Fruit fly (Drosophila melanogaster): ENCODE measurements around the gene bcn92.
A peak's percentile ranks its signal among the peaks of the same experiment; 100 is the strongest.

bcn92 gene

DNA sequence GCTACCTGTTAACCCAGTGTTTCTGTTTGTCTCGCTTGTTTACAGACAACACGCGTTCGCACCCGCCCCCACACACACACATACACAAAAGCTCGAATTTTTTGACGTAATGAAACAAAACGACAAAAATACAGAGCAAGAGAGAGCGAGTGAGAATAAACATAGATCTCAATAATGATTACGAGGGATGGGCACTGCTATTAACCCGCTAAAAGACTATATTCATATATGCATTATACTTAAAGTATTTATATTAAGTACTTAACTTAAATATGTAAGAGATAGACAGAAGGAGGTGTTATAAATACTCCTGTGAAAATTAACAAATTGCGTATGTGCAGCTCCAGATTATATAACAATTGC, 7.6 kb downstream of the bcn92 start (continued):
- TF ChIP-seq CG2202 (tag; optimal IDR thresholded peaks at IDR 0.05) (peak; percentile 4), CG10321 (GFP tag; IDR thresholded peaks at IDR 0.05) (no peak), trh (GFP tag; optimal IDR thresholded peaks at IDR 0.05) (no peak), CG1602 (GFP tag; optimal IDR thresholded peaks at IDR 0.05) (no peak), org-1 (GFP tag; optimal IDR thresholded peaks at IDR 0.05) (peak; percentile 21), hbn (GFP tag; IDR thresholded peaks at IDR 0.05; ENCODE audit: partially characterized antibody) (no peak), Dp (GFP tag; optimal IDR thresholded peaks at IDR 0.05) (no peak), prd (optimal IDR thresholded peaks at IDR 0.05) (no peak), prd (GFP tag; IDR thresholded peaks at IDR 0.05) (peak; percentile 35; the same call in 2 of the 3 replicates), tin (GFP tag; optimal IDR thresholded peaks at IDR 0.05) (no peak), C15 (GFP tag; IDR thresholded peaks at IDR 0.05) (no peak), slou (GFP tag; optimal IDR thresholded peaks at IDR 0.05) (no peak), CG4328 (GFP tag; optimal IDR thresholded peaks at IDR 0.05) (peak; percentile 2), Xrp1 (GFP tag; IDR thresholded peaks at IDR 0.05) (peak; percentile 39; the same call in 1 of the 2 replicates), Sin3A (optimal IDR thresholded peaks at IDR 0.05) (no peak), CG6272 (GFP tag; IDR thresholded peaks at IDR 0.05) (no peak), mirr (GFP tag; optimal IDR thresholded peaks at IDR 0.05) (peak; percentile 97), phol (tag; optimal IDR thresholded peaks at IDR 0.05) (peak; percentile 27), ato (GFP tag; IDR thresholded peaks at IDR 0.05; ENCODE audit: partially characterized antibody) (no peak), Drgx (GFP tag; IDR thresholded peaks at IDR 0.05) (peak; percentile 51; the same call in 1 of the 2 replicates), Deaf1 (tag; optimal IDR thresholded peaks at IDR 0.05) (no peak), CG13296 (GFP tag; optimal IDR thresholded peaks at IDR 0.05) (peak; percentile 32), CrebB (tag; optimal IDR thresholded peaks at IDR 0.05) (peak; percentile 55), CG6654 (GFP tag; optimal IDR thresholded peaks at IDR 0.05) (no peak), CG9215 (GFP tag; IDR thresholded peaks at IDR 0.05) (peak; percentile 23; the same call in 1 of the 2 replicates), CG10147 (GFP tag; optimal IDR thresholded peaks at IDR 0.05) (peak; percentile 34), sd (tag; optimal IDR thresholded peaks at IDR 0.05) (peak; percentile 46), nerfin-2 (GFP tag; IDR thresholded peaks at IDR 0.05; ENCODE audit: partially characterized antibody) (no peak), CG9876 (GFP tag; optimal IDR thresholded peaks at IDR 0.05) (no peak), gce (GFP tag; IDR thresholded peaks at IDR 0.05) (peak; percentile 8; the same call in 1 of the 3 replicates), CG10267 (tag; optimal IDR thresholded peaks at IDR 0.05) (peak; percentile 24), Tbp (GFP tag; optimal IDR thresholded peaks at IDR 0.05) (no peak), gem (tag; optimal IDR thresholded peaks at IDR 0.05) (peak; percentile 55), ro (GFP tag; IDR thresholded peaks at IDR 0.05) (no peak), jing (GFP tag; optimal IDR thresholded peaks at IDR 0.05) (no peak), Gsc (GFP tag; IDR thresholded peaks at IDR 0.05) (no peak), Atf3 (GFP tag; optimal IDR thresholded peaks at IDR 0.05) (no peak), Spps (tag; optimal IDR thresholded peaks at IDR 0.05) (no peak), CG1832 (GFP tag; optimal IDR thresholded peaks at IDR 0.05) (no peak), CG18599 (GFP tag; optimal IDR thresholded peaks at IDR 0.05) (peak; percentile 72), vnd (GFP tag; IDR thresholded peaks at IDR 0.05; ENCODE audit: partially characterized antibody) (no peak), seq (GFP tag; IDR thresholded peaks at IDR 0.05) (peak; percentile 48; the same call in 1 of the 2 replicates), slbo (GFP tag; IDR thresholded peaks at IDR 0.05) (peak; percentile 56; the same call in 1 of the 2 replicates), wor (GFP tag; IDR thresholded peaks at IDR 0.05) (no peak), CG10462 (GFP tag; optimal IDR thresholded peaks at IDR 0.05) (no peak), gsb (GFP tag; IDR thresholded peaks at IDR 0.05) (peak; percentile 31; the same call in 1 of the 2 replicates), wdn (GFP tag; IDR thresholded peaks at IDR 0.05) (no peak), D19A (tag; optimal IDR thresholded peaks at IDR 0.05) (peak; percentile 17), insv (GFP tag; optimal IDR thresholded peaks at IDR 0.05) (peak in 1 of 2 experiments; percentile 38), CG11695 (GFP tag; IDR thresholded peaks at IDR 0.05) (peak; percentile 48; the same call in 1 of the 3 replicates), CG8924 (tag; optimal IDR thresholded peaks at IDR 0.05) (peak; percentile 51), sima (GFP tag; optimal IDR thresholded peaks at IDR 0.05) (no peak)

Measured in whole organism, embryonic.